Worm (Caenorhabditis elegans): ENCODE data around the gene rps-21.
A peak's percentile ranks its signal among the peaks of the same experiment; 100 is the strongest.

- TF ChIP-seq T22C8.4 (GFP tag; IDR thresholded peaks at IDR 0.05) (no peak), flt-1 (GFP tag; IDR thresholded peaks at IDR 0.05) (no peak), klf-2 (GFP tag; conservative IDR thresholded peaks at IDR 0.05) (no peak), ztf-23 (GFP tag; IDR thresholded peaks at IDR 0.05) (0 out of 2 replicates have a peak, but pooled peaks have one; percentile 48), cog-1 (tag; optimal IDR thresholded peaks at IDR 0.05) (no peak), ref-1 (GFP tag; conservative IDR thresholded peaks at IDR 0.05) (no peak), ztf-29 (GFP tag; IDR thresholded peaks at IDR 0.05) (no peak), med-1 (GFP tag; optimal IDR thresholded peaks at IDR 0.05; ENCODE audit: insufficient read depth) (no peak)
These were observed 44.7 kb downstream of the rps-21 start, which contains the start of gene glr-2 for ce11 chrIII:7144749-7145148.
